Worm (Caenorhabditis elegans): ENCODE results near the gene irld-59.

DNA sequence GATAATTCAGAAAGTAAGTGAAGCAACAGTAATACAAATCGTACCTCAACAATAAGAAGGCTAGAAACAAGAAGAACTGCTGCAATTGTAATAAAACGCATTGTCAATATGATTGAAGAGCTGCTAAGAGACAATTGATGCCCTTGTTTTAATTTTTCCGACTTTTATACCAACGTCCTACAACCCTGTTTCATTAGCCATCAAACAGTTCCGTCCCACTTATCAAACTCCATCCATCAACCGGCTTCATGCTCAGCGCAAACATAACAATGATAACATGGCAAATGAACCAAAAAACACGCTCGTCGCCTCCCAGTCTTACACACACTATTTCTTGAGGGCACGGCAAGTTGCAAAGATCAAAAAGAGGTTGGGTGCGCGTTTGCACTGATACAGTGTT is 45.7 kb upstream of the irld-59 start, which contains the start of gene pqn-90:
- no peak for TF ChIP-seq ceh-13 (GFP tag; optimal IDR thresholded peaks at IDR 0.05)
- no peak for TF ChIP-seq ama-1 (optimal IDR thresholded peaks at IDR 0.05)
